Worm (Caenorhabditis elegans) whole organism, L1 larva: ENCODE results near the gene F32D1.7.

Experiments
- ceh-8 ChIP-seq: fragments of 200-800 bp; sonication (Bioruptor generic); optimal IDR thresholded peaks from 2 replicates; lab custom pipeline; 2018; ENCODE audit warnings: mild to moderate bottlenecking, missing genetic modification characterization, moderate library complexity, missing compliant biosample characterization
- efl-3 ChIP-seq: fragments of 200-800 bp; sonication (Bioruptor generic); optimal IDR thresholded peaks from 2 replicates; lab custom pipeline; 2018; ENCODE audit warnings: mild to moderate bottlenecking, missing genetic modification characterization, missing compliant biosample characterization
- nhr-47 ChIP-seq: sonication (generic microtip); optimal IDR thresholded peaks from 2 replicates; lab custom pipeline; 2016; ENCODE audit warnings: mild to moderate bottlenecking, missing genetic modification characterization, moderate library complexity, missing compliant biosample characterization
- snpc-4 ChIP-seq: fragments of 150-350 bp; optimal IDR thresholded peaks from 2 replicates; lab custom pipeline; 2014; ENCODE audit warnings: missing biosample characterization, missing genetic modification characterization
- unc-62 ChIP-seq: fragments of 150-350 bp; optimal IDR thresholded peaks from 2 replicates; lab custom pipeline; 2014; ENCODE audit warnings: missing biosample characterization, missing genetic modification reagents, missing genetic modification characterization

DNA sequence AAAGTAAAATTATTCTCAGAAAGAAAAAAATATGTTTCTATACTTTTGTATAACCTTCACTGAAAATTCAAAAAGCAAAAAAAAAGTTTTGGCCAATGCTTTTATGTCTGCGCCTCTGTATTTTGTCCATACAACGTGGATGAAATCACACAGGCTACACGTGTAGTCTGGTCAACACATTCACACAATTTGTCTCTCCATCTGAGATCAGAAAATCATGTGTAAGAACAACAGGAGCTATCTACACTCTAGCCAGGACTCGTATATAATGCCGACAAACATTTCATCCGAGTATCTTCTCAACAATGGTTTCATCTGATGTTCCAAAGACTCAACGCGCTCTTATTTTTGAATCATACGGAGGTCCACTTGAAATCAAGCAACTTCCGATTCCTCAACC lies 49.1 kb downstream of the F32D1.7 start, which contains the start of gene D2063.1:
- TF ChIP-seq snpc-4 (no peak), unc-62 (no peak), nhr-47 (tag; lab: Kevin White, UChicago) (no peak), ceh-8 (no peak), efl-3 (no peak)
